Worm (Caenorhabditis elegans) whole organism, L1 larva: ENCODE results near the gene ZC239.4.

Experiments used
- aha-1 ChIP-seq: fragments of 150-350 bp; optimal IDR thresholded peaks from 2 replicates; lab custom pipeline; 2014; ENCODE audit warnings: missing biosample characterization, missing genetic modification characterization
- ama-1 ChIP-seq: fragments of 150-350 bp; optimal IDR thresholded peaks from 2 replicates; lab custom pipeline; 2014
- fos-1 ChIP-seq: fragments of 150-350 bp; optimal IDR thresholded peaks from 2 replicates; lab custom pipeline; 2014; ENCODE audit warnings: missing biosample characterization, missing genetic modification characterization
- hlh-4 ChIP-seq: sonication (generic microtip); optimal IDR thresholded peaks from 2 replicates; lab custom pipeline; 2016; ENCODE audit warnings: mild to moderate bottlenecking, missing genetic modification characterization, missing compliant biosample characterization
- mdl-1 ChIP-seq, 2 experiments: fragments of 150-350 bp; optimal IDR thresholded peaks; 2 replicates each; lab custom pipeline; 2014 to 2017; ENCODE audit warnings: missing biosample characterization in 2 of 2, missing genetic modification characterization in 2 of 2, inconsistent platforms in 1 of 2
- nhr-237 ChIP-seq: fragments of 150-350 bp; optimal IDR thresholded peaks from 2 replicates; lab custom pipeline; 2014; ENCODE audit warnings: missing biosample characterization, missing genetic modification characterization
- pax-3 ChIP-seq: fragments of 200-800 bp; sonication (Bioruptor generic); optimal IDR thresholded peaks from 2 replicates; lab custom pipeline; 2018; ENCODE audit warnings: mild to moderate bottlenecking, missing genetic modification characterization, moderate library complexity, missing compliant biosample characterization
- unc-62 ChIP-seq: fragments of 150-350 bp; optimal IDR thresholded peaks from 2 replicates; lab custom pipeline; 2014; ENCODE audit warnings: missing biosample characterization, missing genetic modification reagents, missing genetic modification characterization
- zip-4 ChIP-seq: fragments of 200-800 bp; sonication (Bioruptor generic); optimal IDR thresholded peaks from 2 replicates; lab custom pipeline; 2018; ENCODE audit warnings: mild to moderate bottlenecking, missing genetic modification characterization, moderate library complexity, missing compliant biosample characterization

DNA sequence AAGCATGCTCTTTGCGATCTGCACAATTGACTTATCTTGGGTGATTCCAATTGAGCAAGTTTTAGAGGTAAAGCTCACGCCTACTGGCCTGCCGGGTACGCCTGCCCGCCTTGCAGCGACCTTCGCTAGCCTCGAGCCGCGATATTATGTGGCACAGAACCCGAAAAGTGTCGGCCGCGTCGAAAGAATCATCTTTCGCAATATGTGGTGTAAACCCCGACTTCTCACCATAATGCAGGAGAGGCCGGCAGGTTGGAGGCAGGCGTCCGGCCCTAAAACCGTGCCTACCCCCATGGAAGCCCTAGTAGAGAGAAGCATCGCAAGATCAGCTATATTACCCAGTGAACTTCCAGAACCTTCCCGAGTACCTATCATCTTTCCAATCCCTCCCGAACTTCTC, 28.1 kb upstream of the ZC239.4 start:
- no peak for TF ChIP-seq mdl-1 (tag; optimal IDR thresholded peaks at IDR 0.05; lab: Kevin White, UChicago)
- no peak for TF ChIP-seq pax-3
- no peak for TF ChIP-seq unc-62 (GFP tag; lab: Kevin White, UChicago)
- TF ChIP-seq nhr-237 (tag; lab: Kevin White, UChicago), result no peak
- TF ChIP-seq zip-4 (GFP tag; lab: Kevin White, UChicago), result no peak
- no peak for TF ChIP-seq fos-1 (tag; lab: Kevin White, UChicago)
- no peak for TF ChIP-seq aha-1 (tag; lab: Kevin White, UChicago)
- TF ChIP-seq hlh-4 (tag; lab: Kevin White, UChicago), result no peak
- no peak for TF ChIP-seq ama-1 (lab: Kevin White, UChicago)
